Fruit fly (Drosophila melanogaster): ENCODE data around the gene CG14367.

DNA sequence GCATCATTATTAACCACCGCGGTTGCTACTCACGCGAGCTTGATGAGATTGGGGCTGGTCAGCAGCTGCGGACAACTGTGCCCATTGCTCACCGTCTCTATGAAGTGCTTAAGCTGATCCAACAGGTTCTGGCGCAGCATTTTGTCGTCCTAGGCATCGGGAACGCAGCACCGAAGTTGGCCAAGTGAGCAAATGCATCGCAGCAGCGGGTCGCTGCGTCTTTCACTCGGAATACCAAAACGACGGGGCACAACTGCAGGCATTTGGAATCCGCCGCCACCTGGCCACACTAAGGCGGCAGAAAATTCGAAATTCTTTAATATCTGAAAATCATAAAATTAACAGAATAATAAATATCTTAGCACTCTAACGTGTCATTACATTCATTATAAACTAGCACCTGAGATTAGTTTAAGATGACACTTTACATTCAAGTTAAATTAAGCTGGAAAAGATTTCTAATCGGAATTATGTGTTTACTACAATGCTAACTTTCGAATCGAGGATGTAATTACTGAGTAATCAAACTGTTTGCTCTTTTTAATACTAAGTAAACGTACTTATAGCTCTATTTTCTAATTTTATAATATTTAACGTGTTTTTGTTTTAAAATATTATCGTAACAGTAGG lies 10.7 kb upstream of the CG14367 start:
- TF ChIP-seq CG9948 (tag; optimal IDR thresholded peaks at IDR 0.05), result no peak
- no peak for TF ChIP-seq Pif1B (GFP tag; optimal IDR thresholded peaks at IDR 0.05)
- no peak for TF ChIP-seq fd96Ca (GFP tag; IDR thresholded peaks at IDR 0.05)
- no peak for TF ChIP-seq Ets98B (GFP tag; IDR thresholded peaks at IDR 0.05)
- TF ChIP-seq rn (GFP tag; IDR thresholded peaks at IDR 0.05), result no peak
- no peak for TF ChIP-seq CG32121 (GFP tag; IDR thresholded peaks at IDR 0.05)
- no peak for TF ChIP-seq Pif1A (GFP tag; optimal IDR thresholded peaks at IDR 0.05)
- no peak for TF ChIP-seq Snoo (tag; optimal IDR thresholded peaks at IDR 0.05)
- TF ChIP-seq CG8159 (tag; optimal IDR thresholded peaks at IDR 0.05), result no peak
- TF ChIP-seq CG4496 (GFP tag; IDR thresholded peaks at IDR 0.05), result no peak
- no peak for TF ChIP-seq CG14655 (GFP tag; optimal IDR thresholded peaks at IDR 0.05)
- TF ChIP-seq CG13204 (GFP tag; optimal IDR thresholded peaks at IDR 0.05), result no peak
- TF ChIP-seq CG8301 (tag; optimal IDR thresholded peaks at IDR 0.05), result no peak

All from whole organism, pupa.